Fruit fly (Drosophila melanogaster): ENCODE measurements around the gene CG11619.

dm6 chr3L:18952399-18952798, 35.7 kb downstream of the CG11619 start:
- TF ChIP-seq CG9948 (tag; optimal IDR thresholded peaks at IDR 0.05) (no peak), CG15710 (tag; optimal IDR thresholded peaks at IDR 0.05) (no peak), CG4496 (GFP tag; IDR thresholded peaks at IDR 0.05) (no peak)

Measured in whole organism, pupa.